Fruit fly (Drosophila melanogaster) whole organism, embryonic: ENCODE results near the gene Pino.
A peak's percentile ranks its signal among the peaks of the same experiment; 100 is the strongest.

Experiments
- Bteb2 ChIP-seq: fragments of 200-800 bp; sonication (Bioruptor generic); optimal IDR thresholded peaks from 2 replicates; lab custom pipeline; 2016; ENCODE audit warnings: missing biosample characterization, missing genetic modification characterization
- CG10366 ChIP-seq: fragments of 200-800 bp; sonication (Bioruptor generic); IDR thresholded peaks from 2 replicates; pipeline ENCODE4 v1.3.6; 2022; ENCODE audit warnings: missing biosample characterization, missing genetic modification characterization
- CG10979 ChIP-seq: fragments of 200-800 bp; sonication (Bioruptor generic); optimal IDR thresholded peaks from 2 replicates; lab custom pipeline; 2018; ENCODE audit warnings: missing biosample characterization, mild to moderate bottlenecking, missing genetic modification characterization, moderate library complexity
- CG1233 ChIP-seq: fragments of 200-800 bp; sonication (Bioruptor generic); optimal IDR thresholded peaks from 4 replicates; lab custom pipeline; 2018; ENCODE audit warnings: missing biosample characterization, mild to moderate bottlenecking, missing genetic modification characterization
- CG12744 ChIP-seq: fragments of 200-800 bp; sonication (Bioruptor generic); optimal IDR thresholded peaks from 2 replicates; lab custom pipeline; 2016; ENCODE audit warnings: missing biosample characterization, missing genetic modification characterization
- CG13123 ChIP-seq: fragments of 200-800 bp; sonication (Bioruptor generic); optimal IDR thresholded peaks from 2 replicates; lab custom pipeline; 2016; ENCODE audit warnings: missing biosample characterization, missing genetic modification characterization
- CG13894 ChIP-seq: fragments of 200-800 bp; sonication (Bioruptor generic); optimal IDR thresholded peaks from 3 replicates; lab custom pipeline; 2018; ENCODE audit warnings: missing biosample characterization, mild to moderate bottlenecking, missing genetic modification characterization, moderate library complexity
- CG1792 ChIP-seq: fragments of 200-800 bp; sonication (Bioruptor generic); optimal IDR thresholded peaks from 2 replicates; lab custom pipeline; 2016; ENCODE audit warnings: missing biosample characterization, missing genetic modification characterization
- CG3065 ChIP-seq: fragments of 200-800 bp; sonication (Bioruptor generic); optimal IDR thresholded peaks from 2 replicates; lab custom pipeline; 2016; ENCODE audit warnings: missing biosample characterization, missing genetic modification characterization
- CG34422 ChIP-seq: fragments of 200-800 bp; sonication (Bioruptor generic); IDR thresholded peaks from 3 replicates; pipeline ENCODE4 v1.3.6; 2022; ENCODE audit warnings: missing biosample characterization, missing genetic modification characterization
- CG3838 ChIP-seq: fragments of 200-800 bp; sonication (Bioruptor generic); optimal IDR thresholded peaks from 3 replicates; lab custom pipeline; 2016; ENCODE audit warnings: missing biosample characterization, missing genetic modification characterization
- CG6254 ChIP-seq: fragments of 200-800 bp; sonication (Bioruptor generic); optimal IDR thresholded peaks from 3 replicates; lab custom pipeline; 2017; ENCODE audit warnings: mild to moderate bottlenecking, missing biosample characterization, missing genetic modification reagents, missing genetic modification characterization
- CG8089 ChIP-seq: fragments of 200-800 bp; sonication (Bioruptor generic); optimal IDR thresholded peaks from 3 replicates; lab custom pipeline; 2016; ENCODE audit warnings: missing biosample characterization, missing genetic modification characterization
- CG8281 ChIP-seq: fragments of 200-800 bp; sonication (Bioruptor generic); optimal IDR thresholded peaks from 2 replicates; lab custom pipeline; 2018; ENCODE audit warnings: missing biosample characterization, mild to moderate bottlenecking, missing genetic modification characterization, moderate library complexity
- CkIIα-i1 ChIP-seq: fragments of 200-800 bp; sonication (Bioruptor generic); IDR thresholded peaks from 2 replicates; pipeline ENCODE4 v1.3.6; 2022; ENCODE audit warnings: missing biosample characterization, missing genetic modification characterization
- D19B ChIP-seq: fragments of 200-800 bp; sonication (Bioruptor generic); optimal IDR thresholded peaks from 2 replicates; lab custom pipeline; 2017; ENCODE audit warnings: missing biosample characterization, mild to moderate bottlenecking, missing genetic modification characterization
- Dbx ChIP-seq: fragments of 200-800 bp; sonication (Bioruptor generic); IDR thresholded peaks from 3 replicates; pipeline ENCODE4 v1.3.6; 2022; ENCODE audit warnings: missing biosample characterization, missing genetic modification characterization
- Deaf1 ChIP-seq: fragments of 200-800 bp; optimal IDR thresholded peaks from 3 replicates; lab custom pipeline; 2019; ENCODE audit warnings: missing biosample characterization, mild to moderate bottlenecking, missing genetic modification characterization, moderate library complexity
- Fer2 ChIP-seq: fragments of 200-800 bp; sonication (Bioruptor generic); optimal IDR thresholded peaks from 2 replicates; lab custom pipeline; 2018; ENCODE audit warnings: missing biosample characterization, mild to moderate bottlenecking, missing genetic modification characterization, moderate library complexity
- Fer3 ChIP-seq: fragments of 200-800 bp; sonication (Bioruptor generic); optimal IDR thresholded peaks from 2 replicates; lab custom pipeline; 2018; ENCODE audit warnings: missing biosample characterization, mild to moderate bottlenecking, missing genetic modification characterization, moderate library complexity
- Hr78 ChIP-seq, 2 experiments: fragments of 200-800 bp in 1 of 2; fragments of >200 bp in 1 of 2; sonication (Bioruptor generic) in 1 of 2; optimal IDR thresholded peaks; 2 replicates each; lab custom pipeline; 2017 to 2019; ENCODE audit warnings: missing biosample characterization in 2 of 2, missing genetic modification characterization in 2 of 2, mild to moderate bottlenecking in 1 of 2, moderate library complexity in 1 of 2
- Jarid2 ChIP-seq: fragments of 200-800 bp; sonication (Bioruptor generic); optimal IDR thresholded peaks from 3 replicates; lab custom pipeline; 2017; ENCODE audit warnings: mild to moderate bottlenecking, missing biosample characterization, missing genetic modification reagents, missing genetic modification characterization
- NK7.1 ChIP-seq: fragments of 200-800 bp; sonication (Bioruptor generic); optimal IDR thresholded peaks from 3 replicates; lab custom pipeline; 2016; ENCODE audit warnings: missing biosample characterization, missing genetic modification characterization
- Trl ChIP-seq, 3 experiments: fragments of >200 bp in 2 of 3; fragments of 200-800 bp in 1 of 3; sonication (Bioruptor generic) in 1 of 3; optimal IDR thresholded peaks; 2 replicates in 1 of 3; 3 replicates in 2 of 3; lab custom pipeline; 2016 to 2017; ENCODE audit warnings: missing biosample characterization in 1 of 3, missing genetic modification characterization in 1 of 3
- ara ChIP-seq: fragments of 200-800 bp; sonication (Bioruptor generic); IDR thresholded peaks from 2 replicates; pipeline ENCODE4 v1.3.6; 2022; ENCODE audit warnings: missing biosample characterization, missing genetic modification characterization
- ase ChIP-seq: fragments of 200-800 bp; sonication (Bioruptor generic); IDR thresholded peaks from 3 replicates; pipeline ENCODE4 v1.3.6; 2022; ENCODE audit warnings: missing biosample characterization, missing genetic modification characterization
- ash1 ChIP-seq: fragments of 200-800 bp; sonication (Bioruptor generic); optimal IDR thresholded peaks from 2 replicates; lab custom pipeline; 2018; ENCODE audit warnings: missing biosample characterization, mild to moderate bottlenecking, missing genetic modification characterization
- bab2 ChIP-seq: fragments of 200-800 bp; sonication (Bioruptor generic); optimal IDR thresholded peaks from 2 replicates; lab custom pipeline; 2016; ENCODE audit warnings: missing biosample characterization, missing genetic modification characterization
- bcd ChIP-seq: fragments of 200-800 bp; sonication (Bioruptor generic); optimal IDR thresholded peaks from 2 replicates; lab custom pipeline; 2017; ENCODE audit warnings: missing biosample characterization, mild to moderate bottlenecking, missing genetic modification characterization
- bowl ChIP-seq: fragments of 200-800 bp; sonication (Bioruptor generic); IDR thresholded peaks from 2 replicates; pipeline ENCODE4 v1.3.6; 2022; ENCODE audit warnings: missing biosample characterization, missing genetic modification characterization
- caup ChIP-seq: fragments of 200-800 bp; sonication (Bioruptor generic); optimal IDR thresholded peaks from 3 replicates; lab custom pipeline; 2017; ENCODE audit warnings: missing biosample characterization, mild to moderate bottlenecking, missing genetic modification characterization, moderate library complexity; ENCODE audit not compliant: severe bottlenecking
- chm ChIP-seq: fragments of 200-800 bp; sonication (Bioruptor generic); IDR thresholded peaks from 2 replicates; pipeline ENCODE4 v1.3.6; 2022; ENCODE audit warnings: missing biosample characterization, missing genetic modification characterization
- crc ChIP-seq: fragments of 200-800 bp; sonication (Bioruptor generic); optimal IDR thresholded peaks from 2 replicates; lab custom pipeline; 2016; ENCODE audit warnings: missing biosample characterization, missing genetic modification characterization
- gce ChIP-seq: fragments of 200-800 bp; sonication (Bioruptor generic); IDR thresholded peaks from 3 replicates; pipeline ENCODE4 v1.3.6; 2022; ENCODE audit warnings: missing biosample characterization, missing genetic modification characterization
- kah ChIP-seq: fragments of 200-800 bp; sonication (Bioruptor generic); optimal IDR thresholded peaks from 2 replicates; lab custom pipeline; 2018; ENCODE audit warnings: missing biosample characterization, mild to moderate bottlenecking, missing genetic modification characterization
- kni ChIP-seq: fragments of 200-800 bp; sonication (Bioruptor generic); optimal IDR thresholded peaks from 3 replicates; lab custom pipeline; 2017; ENCODE audit warnings: mild to moderate bottlenecking, missing biosample characterization, missing genetic modification reagents, missing genetic modification characterization
- knrl ChIP-seq: fragments of 200-800 bp; sonication (Bioruptor generic); IDR thresholded peaks from 3 replicates; pipeline ENCODE4 v1.3.6; 2022; ENCODE audit warnings: missing biosample characterization, missing genetic modification characterization; ENCODE audit not compliant: partially characterized antibody
- lola ChIP-seq, 3 experiments: fragments of >200 bp in 2 of 3; fragments of 200-800 bp in 1 of 3; sonication (Bioruptor generic) in 1 of 3; optimal IDR thresholded peaks; 2 replicates each; lab custom pipeline; 2017 to 2019; ENCODE audit warnings: missing biosample characterization in 3 of 3, missing genetic modification characterization in 3 of 3, mild to moderate bottlenecking in 1 of 3, moderate library complexity in 1 of 3
- nerfin-1 ChIP-seq: fragments of 200-800 bp; sonication (Bioruptor generic); optimal IDR thresholded peaks from 3 replicates; lab custom pipeline; 2019; ENCODE audit warnings: missing biosample characterization, mild to moderate bottlenecking, missing genetic modification characterization, moderate library complexity
- pan ChIP-seq, 4 experiments: fragments of >200 bp in 3 of 4; fragments of 200-800 bp in 1 of 4; sonication (Bioruptor generic) in 1 of 4; optimal IDR thresholded peaks in 3 of 4; IDR thresholded peaks in 1 of 4; 2 replicates each; pipeline versions ENCODE4 v1.3.6 to Lab custom; 2017 to 2022; ENCODE audit warnings: missing biosample characterization in 2 of 4, missing genetic modification characterization in 2 of 4, mixed read lengths in 1 of 4
- prd ChIP-seq, 3 experiments: fragments of >200 bp in 2 of 3; fragments of 200-800 bp in 1 of 3; sonication (Bioruptor generic) in 1 of 3; optimal IDR thresholded peaks in 2 of 3; IDR thresholded peaks in 1 of 3; 2 replicates in 2 of 3; 3 replicates in 1 of 3; pipeline versions ENCODE4 v1.3.6 to Lab custom; 2017 to 2022; ENCODE audit warnings: missing biosample characterization in 1 of 3, missing genetic modification characterization in 1 of 3
- sc ChIP-seq, 3 experiments: fragments of >200 bp in 2 of 3; fragments of 200-800 bp in 1 of 3; sonication (Bioruptor generic) in 1 of 3; optimal IDR thresholded peaks; 2 replicates in 2 of 3; 3 replicates in 1 of 3; lab custom pipeline; 2017; ENCODE audit warnings: mild to moderate bottlenecking in 1 of 3, missing biosample characterization in 1 of 3, missing genetic modification characterization in 1 of 3, missing genetic modification reagents in 1 of 3
- schlank ChIP-seq: fragments of 200-800 bp; sonication (Bioruptor generic); optimal IDR thresholded peaks from 2 replicates; lab custom pipeline; 2018; ENCODE audit warnings: missing biosample characterization, mild to moderate bottlenecking, missing genetic modification characterization
- sd ChIP-seq: fragments of 200-800 bp; sonication (Bioruptor generic); optimal IDR thresholded peaks from 3 replicates; lab custom pipeline; 2018; ENCODE audit warnings: missing biosample characterization, mild to moderate bottlenecking, missing genetic modification characterization, moderate library complexity
- sima ChIP-seq: fragments of 200-800 bp; sonication (Bioruptor generic); optimal IDR thresholded peaks from 2 replicates; lab custom pipeline; 2016; ENCODE audit warnings: missing biosample characterization, missing genetic modification characterization
- tio ChIP-seq: fragments of 200-800 bp; sonication (Bioruptor generic); optimal IDR thresholded peaks from 2 replicates; lab custom pipeline; 2017; ENCODE audit warnings: missing biosample characterization, missing genetic modification characterization, inconsistent platforms
- ttk ChIP-seq: fragments of 200-800 bp; sonication (Bioruptor generic); IDR thresholded peaks from 2 replicates; pipeline ENCODE4 v2.1.2; 2022; ENCODE audit warnings: missing biosample characterization, missing genetic modification characterization
- zfh2 ChIP-seq: fragments of 200-800 bp; sonication (Bioruptor generic); optimal IDR thresholded peaks from 2 replicates; lab custom pipeline; 2016; ENCODE audit warnings: missing biosample characterization, missing genetic modification characterization

Pino gene

dm6 chr2L:1070332-1070731 lies 58.4 kb downstream of the Pino start (continued):
- no peak for TF ChIP-seq prd (optimal IDR thresholded peaks at IDR 0.05; lab: Kevin White, UChicago)
- TF ChIP-seq prd (GFP tag; IDR thresholded peaks at IDR 0.05; lab: Robert Waterston, UW) = peak; percentile 73; the same call in 2 of the 3 replicates
- no peak for TF ChIP-seq Deaf1 (tag; lab: Kevin White, UChicago)
- TF ChIP-seq CG12744 (GFP tag; lab: Kevin White, UChicago) = no peak
- no peak; the same call in 1 of the 2 replicates for TF ChIP-seq chm (GFP tag; lab: Robert Waterston, UW)
- TF ChIP-seq caup (GFP tag; lab: Kevin White, UChicago) = no peak
- no peak for TF ChIP-seq gce (GFP tag; lab: Robert Waterston, UW)
- no peak for TF ChIP-seq Jarid2 (GFP tag; lab: Kevin White, UChicago)
- TF ChIP-seq nerfin-1 (tag; lab: Kevin White, UChicago) = no peak
- peak in 1 of 3 experiments; percentile 42 for TF ChIP-seq lola (GFP tag; optimal IDR thresholded peaks at IDR 0.05; lab: Kevin White, UChicago)
- no peak for TF ChIP-seq tio (GFP tag; lab: Kevin White, UChicago)
- no peak for TF ChIP-seq zfh2 (GFP tag; lab: Kevin White, UChicago)
- no peak for TF ChIP-seq sima (GFP tag; lab: Kevin White, UChicago)
- TF ChIP-seq Dbx (GFP tag; lab: Robert Waterston, UW) = no peak
- TF ChIP-seq CG8281 (tag; lab: Kevin White, UChicago) = no peak
- TF ChIP-seq CG13894 (tag; lab: Kevin White, UChicago) = no peak
- TF ChIP-seq CG1792 (GFP tag; lab: Kevin White, UChicago) = no peak
- TF ChIP-seq kni (GFP tag; lab: Kevin White, UChicago) = no peak
- no peak for TF ChIP-seq CG13123
- TF ChIP-seq sd (tag; lab: Kevin White, UChicago) = no peak
- no peak for TF ChIP-seq CG34422 (GFP tag; lab: Robert Waterston, UW)
- TF ChIP-seq pan (optimal IDR thresholded peaks at IDR 0.05; lab: Kevin White, UChicago) = no peak
- TF ChIP-seq pan (GFP tag; optimal IDR thresholded peaks at IDR 0.05 in 1 of 2, IDR thresholded peaks at IDR 0.05 in 1 of 2) = peak in 1 of 2 experiments; percentile 39
- no peak for TF ChIP-seq ttk (GFP tag; lab: Robert Waterston, UW)
- TF ChIP-seq Fer2 = no peak
- no peak; the same call in 1 of the 2 replicates for TF ChIP-seq CG10366
- no peak for TF ChIP-seq CG1233
- no peak for TF ChIP-seq Hr78 (GFP tag; optimal IDR thresholded peaks at IDR 0.05; lab: Kevin White, UChicago)
- no peak for TF ChIP-seq CG3065
- no peak for TF ChIP-seq ash1 (GFP tag; lab: Kevin White, UChicago)
- no peak for TF ChIP-seq CkIIα-i1 (GFP tag; lab: Robert Waterston, UW)
- TF ChIP-seq ase (GFP tag; lab: Robert Waterston, UW) = no peak
- no peak for TF ChIP-seq bowl (GFP tag; lab: Robert Waterston, UW)
- TF ChIP-seq Bteb2 (GFP tag; lab: Kevin White, UChicago) = no peak
- TF ChIP-seq sc (optimal IDR thresholded peaks at IDR 0.05; lab: Kevin White, UChicago) = no peak
- TF ChIP-seq sc (GFP tag; optimal IDR thresholded peaks at IDR 0.05; lab: Kevin White, UChicago) = peak; percentile 33
- no peak for TF ChIP-seq Fer3
- peak; percentile 65 for TF ChIP-seq CG10979
- TF ChIP-seq CG8089 = no peak
- no peak for TF ChIP-seq knrl (GFP tag; lab: Robert Waterston, UW)
- TF ChIP-seq CG6254 (GFP tag; lab: Kevin White, UChicago) = peak; percentile 33
- TF ChIP-seq schlank (tag; lab: Kevin White, UChicago) = no peak
- TF ChIP-seq kah (GFP tag; lab: Kevin White, UChicago) = no peak
- TF ChIP-seq NK7.1 = no peak
- peak; percentile 14 for TF ChIP-seq bab2 (GFP tag; lab: Kevin White, UChicago)
- TF ChIP-seq D19B = no peak
- TF ChIP-seq Trl (optimal IDR thresholded peaks at IDR 0.05; lab: Kevin White, UChicago) = no peak
- TF ChIP-seq Trl (GFP tag; optimal IDR thresholded peaks at IDR 0.05; lab: Kevin White, UChicago) = no peak
- no peak for TF ChIP-seq CG3838 (GFP tag; lab: Kevin White, UChicago)
- TF ChIP-seq bcd (GFP tag; lab: Kevin White, UChicago) = no peak
- TF ChIP-seq ara (GFP tag; lab: Robert Waterston, UW) = no peak
- TF ChIP-seq crc (GFP tag; lab: Kevin White, UChicago) = no peak
